Fruit fly (Drosophila melanogaster) whole organism, embryonic: Measurements from ENCODE around the gene CG10137.

Experiments
- Abd-B ChIP-seq: fragments of 200-800 bp; sonication (Bioruptor generic); optimal IDR thresholded peaks from 2 replicates; lab custom pipeline; 2018; ENCODE audit warnings: missing biosample characterization, mild to moderate bottlenecking, missing genetic modification characterization, moderate library complexity
- Antp ChIP-seq: fragments of 200-800 bp; sonication (Bioruptor generic); optimal IDR thresholded peaks from 3 replicates; lab custom pipeline; 2016; ENCODE audit warnings: missing biosample characterization, missing genetic modification characterization
- CG10431 ChIP-seq: fragments of 200-800 bp; sonication (Bioruptor generic); optimal IDR thresholded peaks from 3 replicates; lab custom pipeline; 2018; ENCODE audit warnings: missing biosample characterization, mild to moderate bottlenecking, missing genetic modification characterization
- CG10959 ChIP-seq: fragments of 200-800 bp; sonication (Bioruptor generic); IDR thresholded peaks from 2 replicates; pipeline ENCODE4 v1.3.6; 2022; ENCODE audit warnings: missing biosample characterization, missing genetic modification characterization
- CG11723 ChIP-seq: fragments of 200-800 bp; sonication (Bioruptor generic); optimal IDR thresholded peaks from 2 replicates; lab custom pipeline; 2017; ENCODE audit warnings: missing biosample characterization, mild to moderate bottlenecking, missing genetic modification characterization
- CG15011 ChIP-seq: fragments of 200-800 bp; sonication (Bioruptor generic); optimal IDR thresholded peaks from 3 replicates; lab custom pipeline; 2018; ENCODE audit warnings: missing biosample characterization, mild to moderate bottlenecking, missing genetic modification characterization
- CG15269 ChIP-seq: fragments of 200-800 bp; sonication (Bioruptor generic); optimal IDR thresholded peaks from 2 replicates; lab custom pipeline; 2018; ENCODE audit warnings: missing biosample characterization, mild to moderate bottlenecking, missing genetic modification characterization, moderate library complexity
- CG16815 ChIP-seq: fragments of 200-800 bp; sonication (Bioruptor generic); optimal IDR thresholded peaks from 3 replicates; lab custom pipeline; 2017; ENCODE audit warnings: missing biosample characterization, mild to moderate bottlenecking, missing genetic modification characterization
- CG17359 ChIP-seq: fragments of 200-800 bp; sonication (Bioruptor generic); optimal IDR thresholded peaks from 3 replicates; lab custom pipeline; 2018; ENCODE audit warnings: missing biosample characterization, mild to moderate bottlenecking, missing genetic modification characterization, moderate library complexity
- CG17802 ChIP-seq: fragments of 200-800 bp; sonication (Bioruptor generic); optimal IDR thresholded peaks from 2 replicates; lab custom pipeline; 2018; ENCODE audit warnings: missing biosample characterization, mild to moderate bottlenecking, missing genetic modification characterization, moderate library complexity
- CG18262 ChIP-seq: fragments of 200-800 bp; optimal IDR thresholded peaks from 3 replicates; lab custom pipeline; 2019; ENCODE audit warnings: missing biosample characterization, mild to moderate bottlenecking, missing genetic modification characterization, moderate library complexity
- CG6272 ChIP-seq: fragments of 200-800 bp; sonication (Bioruptor generic); IDR thresholded peaks from 2 replicates; pipeline ENCODE4 v1.3.6; 2022; ENCODE audit warnings: missing biosample characterization, missing genetic modification characterization
- CG6654 ChIP-seq: fragments of 200-800 bp; sonication (Bioruptor generic); optimal IDR thresholded peaks from 2 replicates; lab custom pipeline; 2017; ENCODE audit warnings: missing biosample characterization, mild to moderate bottlenecking, missing genetic modification characterization
- CG7786 ChIP-seq: fragments of 200-800 bp; sonication (Bioruptor generic); optimal IDR thresholded peaks from 2 replicates; lab custom pipeline; 2016; ENCODE audit warnings: missing biosample characterization, missing genetic modification characterization
- CG8478 ChIP-seq: fragments of >200 bp; optimal IDR thresholded peaks from 2 replicates; lab custom pipeline; 2018
- Dbx ChIP-seq: fragments of 200-800 bp; sonication (Bioruptor generic); IDR thresholded peaks from 3 replicates; pipeline ENCODE4 v1.3.6; 2022; ENCODE audit warnings: missing biosample characterization, missing genetic modification characterization
- Dip3 ChIP-seq: fragments of 200-800 bp; sonication (Bioruptor generic); optimal IDR thresholded peaks from 3 replicates; lab custom pipeline; 2016; ENCODE audit warnings: missing biosample characterization, missing genetic modification characterization
- Ets65A ChIP-seq: fragments of 200-800 bp; sonication (Bioruptor generic); peaks from one replicate; lab custom pipeline; 2016; ENCODE audit warnings: missing biosample characterization, missing genetic modification characterization
- Gsc ChIP-seq: fragments of 200-800 bp; sonication (Bioruptor generic); IDR thresholded peaks from 2 replicates; pipeline ENCODE4 v1.3.6; 2022; ENCODE audit warnings: missing biosample characterization, missing genetic modification characterization
- Hmx ChIP-seq: fragments of 200-800 bp; sonication (Bioruptor generic); optimal IDR thresholded peaks from 2 replicates; lab custom pipeline; 2016; ENCODE audit warnings: missing biosample characterization, missing genetic modification characterization
- Hr3 ChIP-seq: fragments of 200-800 bp; sonication (Bioruptor generic); optimal IDR thresholded peaks from 3 replicates; lab custom pipeline; 2016; ENCODE audit warnings: missing biosample characterization, missing genetic modification characterization
- Kr ChIP-seq: fragments of 200-800 bp; sonication (Bioruptor generic); optimal IDR thresholded peaks from 2 replicates; lab custom pipeline; 2017; ENCODE audit warnings: missing biosample characterization, mild to moderate bottlenecking, missing genetic modification characterization
- Med ChIP-seq: fragments of 200-800 bp; sonication (Bioruptor generic); peaks from one replicate; lab custom pipeline; 2016; ENCODE audit warnings: missing biosample characterization, missing genetic modification characterization, mild to moderate bottlenecking, inconsistent platforms, moderate library complexity
- NfI ChIP-seq: fragments of 200-800 bp; sonication (Bioruptor generic); optimal IDR thresholded peaks from 3 replicates; lab custom pipeline; 2018; ENCODE audit warnings: missing biosample characterization, mild to moderate bottlenecking, missing genetic modification characterization, moderate library complexity
- Scr ChIP-seq: fragments of 200-800 bp; sonication (Bioruptor generic); IDR thresholded peaks from 2 replicates; pipeline ENCODE4 v1.3.6; 2022; ENCODE audit warnings: missing biosample characterization, missing genetic modification characterization; ENCODE audit not compliant: partially characterized antibody
- Sry-β ChIP-seq: fragments of 200-800 bp; sonication (Bioruptor generic); optimal IDR thresholded peaks from 2 replicates; lab custom pipeline; 2018; ENCODE audit warnings: missing biosample characterization, mild to moderate bottlenecking, missing genetic modification characterization, moderate library complexity
- Ssrp ChIP-seq: fragments of 200-800 bp; sonication (Bioruptor generic); optimal IDR thresholded peaks from 2 replicates; lab custom pipeline; 2018; ENCODE audit warnings: missing biosample characterization, mild to moderate bottlenecking, missing genetic modification characterization, moderate library complexity
- Xrp1 ChIP-seq: fragments of 200-800 bp; sonication (Bioruptor generic); IDR thresholded peaks from 2 replicates; pipeline ENCODE4 v1.3.6; 2022; ENCODE audit warnings: missing biosample characterization, missing genetic modification characterization
- amos ChIP-seq: fragments of 200-800 bp; sonication (Bioruptor generic); IDR thresholded peaks from 2 replicates; pipeline ENCODE4 v1.3.6; 2022; ENCODE audit warnings: missing biosample characterization, missing genetic modification characterization; ENCODE audit not compliant: partially characterized antibody
- aop ChIP-seq: fragments of 200-800 bp; sonication (Bioruptor generic); IDR thresholded peaks from 2 replicates; pipeline ENCODE4 v1.3.6; 2022; ENCODE audit warnings: missing biosample characterization, missing genetic modification characterization
- bab2 ChIP-seq: fragments of 200-800 bp; sonication (Bioruptor generic); optimal IDR thresholded peaks from 2 replicates; lab custom pipeline; 2016; ENCODE audit warnings: missing biosample characterization, missing genetic modification characterization
- crp ChIP-seq, 2 experiments: fragments of 200-800 bp; sonication (Bioruptor generic); optimal IDR thresholded peaks; 2 replicates in 1 of 2; 3 replicates in 1 of 2; lab custom pipeline; 2017; ENCODE audit warnings: missing biosample characterization in 2 of 2, missing genetic modification characterization in 2 of 2, mild to moderate bottlenecking in 1 of 2, moderate library complexity in 1 of 2
- dan ChIP-seq: fragments of 200-800 bp; sonication (Bioruptor generic); IDR thresholded peaks from 2 replicates; pipeline ENCODE4 v1.3.6; 2022; ENCODE audit warnings: missing biosample characterization, missing genetic modification characterization
- dmrt11E ChIP-seq: fragments of 200-800 bp; sonication (Bioruptor generic); optimal IDR thresholded peaks from 3 replicates; lab custom pipeline; 2018; ENCODE audit warnings: missing biosample characterization, mild to moderate bottlenecking, missing genetic modification characterization, moderate library complexity
- eve ChIP-seq, 2 experiments: fragments of >200 bp; optimal IDR thresholded peaks; 2 replicates each; lab custom pipeline; 2017; ENCODE audit warnings: missing biosample characterization in 2 of 2, missing genetic modification characterization in 2 of 2
- fd3F ChIP-seq: fragments of 200-800 bp; sonication (Bioruptor generic); optimal IDR thresholded peaks from 2 replicates; lab custom pipeline; 2018; ENCODE audit warnings: missing biosample characterization, mild to moderate bottlenecking, missing genetic modification characterization, moderate library complexity
- fd64A ChIP-seq: fragments of 200-800 bp; sonication (Bioruptor generic); optimal IDR thresholded peaks from 3 replicates; lab custom pipeline; 2018; ENCODE audit warnings: missing biosample characterization, mild to moderate bottlenecking, missing genetic modification characterization
- fu2 ChIP-seq: fragments of 200-800 bp; sonication (Bioruptor generic); optimal IDR thresholded peaks from 2 replicates; lab custom pipeline; 2016; ENCODE audit warnings: missing biosample characterization, missing genetic modification characterization
- gt ChIP-seq: fragments of 200-800 bp; sonication (Bioruptor generic); IDR thresholded peaks from 2 replicates; pipeline ENCODE4 v1.3.6; 2022; ENCODE audit warnings: missing biosample characterization, missing genetic modification characterization
- her ChIP-seq: fragments of 200-800 bp; sonication (Bioruptor generic); optimal IDR thresholded peaks from 2 replicates; lab custom pipeline; 2016; ENCODE audit warnings: missing biosample characterization, missing genetic modification characterization
- jing ChIP-seq: fragments of 200-800 bp; sonication (Bioruptor generic); optimal IDR thresholded peaks from 2 replicates; lab custom pipeline; 2018; ENCODE audit warnings: missing biosample characterization, mild to moderate bottlenecking, missing genetic modification characterization
- lilli ChIP-seq: fragments of 200-800 bp; sonication (Bioruptor generic); optimal IDR thresholded peaks from 3 replicates; lab custom pipeline; 2016; ENCODE audit warnings: missing biosample characterization, missing genetic modification characterization
- mirr ChIP-seq: fragments of 200-800 bp; sonication (Bioruptor generic); optimal IDR thresholded peaks from 3 replicates; lab custom pipeline; 2018; ENCODE audit warnings: missing biosample characterization, mild to moderate bottlenecking, missing genetic modification characterization
- mld ChIP-seq: fragments of 200-800 bp; sonication (Bioruptor generic); IDR thresholded peaks from 3 replicates; pipeline ENCODE4 v1.3.6; 2022; ENCODE audit warnings: missing biosample characterization, missing genetic modification characterization; ENCODE audit not compliant: partially characterized antibody
- oc ChIP-seq: fragments of 200-800 bp; sonication (Bioruptor generic); optimal IDR thresholded peaks from 2 replicates; lab custom pipeline; 2018; ENCODE audit warnings: missing biosample characterization, mild to moderate bottlenecking, missing genetic modification characterization, moderate library complexity
- odd ChIP-seq: fragments of 200-800 bp; sonication (Bioruptor generic); optimal IDR thresholded peaks from 2 replicates; lab custom pipeline; 2017; ENCODE audit warnings: missing biosample characterization, mild to moderate bottlenecking, missing genetic modification characterization
- onecut ChIP-seq: fragments of 200-800 bp; sonication (Bioruptor generic); IDR thresholded peaks from 2 replicates; pipeline ENCODE4 v1.3.6; 2022; ENCODE audit warnings: missing biosample characterization, missing genetic modification characterization
- row ChIP-seq: fragments of 200-800 bp; sonication (Bioruptor generic); IDR thresholded peaks from 3 replicates; pipeline ENCODE4 v1.3.6; 2022; ENCODE audit warnings: missing biosample characterization, missing genetic modification characterization
- sima ChIP-seq: fragments of 200-800 bp; sonication (Bioruptor generic); optimal IDR thresholded peaks from 2 replicates; lab custom pipeline; 2016; ENCODE audit warnings: missing biosample characterization, missing genetic modification characterization
- wek ChIP-seq: fragments of 200-800 bp; sonication (Bioruptor generic); optimal IDR thresholded peaks from 3 replicates; lab custom pipeline; 2018; ENCODE audit warnings: missing biosample characterization, mild to moderate bottlenecking, missing genetic modification characterization, moderate library complexity
- wor ChIP-seq: fragments of 200-800 bp; sonication (Bioruptor generic); IDR thresholded peaks from 2 replicates; pipeline ENCODE4 v1.3.6; 2022; ENCODE audit warnings: missing biosample characterization, missing genetic modification characterization

CG10137 gene

DNA sequence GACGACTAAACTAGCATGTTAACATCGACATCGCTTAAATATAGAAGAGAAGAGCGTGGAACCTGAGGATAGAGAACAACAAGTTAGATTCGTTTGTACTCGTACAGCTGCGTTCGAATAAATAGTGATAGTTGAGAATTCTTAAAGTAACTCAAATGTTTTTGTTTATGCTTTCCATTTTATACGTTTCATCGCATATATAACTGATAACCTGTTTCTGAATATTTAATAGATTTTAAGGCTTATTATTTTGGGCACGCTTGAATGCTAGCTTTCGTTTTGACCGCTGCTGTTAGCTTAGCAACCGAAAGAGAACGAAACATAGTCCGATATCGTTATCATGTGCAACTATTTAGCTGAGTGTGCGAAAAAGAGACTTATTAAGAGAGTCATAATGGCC, 1.8 kb downstream of the CG10137 start (continued):
- TF ChIP-seq CG10959 (peak; percentile 72), amos (GFP tag; lab: Robert Waterston, UW) (no peak), CG6272 (GFP tag; lab: Robert Waterston, UW) (peak; percentile 92), wor (GFP tag; lab: Robert Waterston, UW) (peak; percentile 80), CG6654 (GFP tag; lab: Kevin White, UChicago) (peak; percentile 71), CG10431 (peak; percentile 15), sima (GFP tag; lab: Kevin White, UChicago) (peak; percentile 84), mld (GFP tag; lab: Robert Waterston, UW) (no peak), Sry-β (no peak), row (GFP tag; lab: Robert Waterston, UW) (peak; percentile 98), CG18262 (tag; lab: Kevin White, UChicago) (peak; percentile 83), wek (GFP tag; lab: Kevin White, UChicago) (peak; percentile 61), CG17359 (tag; lab: Kevin White, UChicago) (peak; percentile 93), jing (peak; percentile 67), CG11723 (peak; percentile 87), CG17802 (peak; percentile 55), Med (GFP tag; lab: Kevin White, UChicago) (peak; percentile 100), Ets65A (peak; percentile 98), dmrt11E (tag; lab: Kevin White, UChicago) (peak; percentile 64), bab2 (GFP tag; lab: Kevin White, UChicago) (peak; percentile 97), Dbx (peak; percentile 98), CG15011 (GFP tag; lab: Kevin White, UChicago) (peak; percentile 97), CG7786 (peak; percentile 97), Gsc (GFP tag; lab: Robert Waterston, UW) (peak; percentile 66), fd64A (GFP tag; lab: Kevin White, UChicago) (peak; percentile 53), Kr (GFP tag; lab: Kevin White, UChicago) (no peak), eve (GFP tag; optimal IDR thresholded peaks at IDR 0.05; lab: Kevin White, UChicago) (no peak), her (GFP tag; lab: Kevin White, UChicago) (peak; percentile 95), crp (GFP tag; optimal IDR thresholded peaks at IDR 0.05; lab: Kevin White, UChicago) (peak in 1 of 2 experiments; percentile 54), lilli (GFP tag; lab: Kevin White, UChicago) (peak; percentile 99), Antp (peak; percentile 87), Scr (GFP tag; lab: Robert Waterston, UW) (no peak), Dip3 (peak; percentile 98), CG16815 (peak; percentile 85), fu2 (GFP tag; lab: Kevin White, UChicago) (peak; percentile 95), gt (peak; percentile 65), NfI (GFP tag; lab: Kevin White, UChicago) (peak; percentile 97), mirr (GFP tag; lab: Kevin White, UChicago) (peak; percentile 95), onecut (GFP tag; lab: Robert Waterston, UW) (peak; percentile 80), fd3F (GFP tag; lab: Kevin White, UChicago) (peak; percentile 97), CG15269 (tag; lab: Kevin White, UChicago) (peak; percentile 98), Hmx (peak; percentile 90), Xrp1 (GFP tag; lab: Robert Waterston, UW) (peak; percentile 92), dan (no peak), Abd-B (GFP tag; lab: Kevin White, UChicago) (peak; percentile 85), Ssrp (tag; lab: Kevin White, UChicago) (peak; percentile 73), aop (no peak; the same call in 1 of the 2 replicates), Hr3 (peak; percentile 89), oc (tag; lab: Kevin White, UChicago) (peak; percentile 83), CG8478 (lab: Kevin White, UChicago) (no peak), odd (GFP tag; lab: Kevin White, UChicago) (peak; percentile 92)
